Fruit fly (Drosophila melanogaster): ENCODE measurements around the gene mtgo.

The mtgo gene

DNA sequence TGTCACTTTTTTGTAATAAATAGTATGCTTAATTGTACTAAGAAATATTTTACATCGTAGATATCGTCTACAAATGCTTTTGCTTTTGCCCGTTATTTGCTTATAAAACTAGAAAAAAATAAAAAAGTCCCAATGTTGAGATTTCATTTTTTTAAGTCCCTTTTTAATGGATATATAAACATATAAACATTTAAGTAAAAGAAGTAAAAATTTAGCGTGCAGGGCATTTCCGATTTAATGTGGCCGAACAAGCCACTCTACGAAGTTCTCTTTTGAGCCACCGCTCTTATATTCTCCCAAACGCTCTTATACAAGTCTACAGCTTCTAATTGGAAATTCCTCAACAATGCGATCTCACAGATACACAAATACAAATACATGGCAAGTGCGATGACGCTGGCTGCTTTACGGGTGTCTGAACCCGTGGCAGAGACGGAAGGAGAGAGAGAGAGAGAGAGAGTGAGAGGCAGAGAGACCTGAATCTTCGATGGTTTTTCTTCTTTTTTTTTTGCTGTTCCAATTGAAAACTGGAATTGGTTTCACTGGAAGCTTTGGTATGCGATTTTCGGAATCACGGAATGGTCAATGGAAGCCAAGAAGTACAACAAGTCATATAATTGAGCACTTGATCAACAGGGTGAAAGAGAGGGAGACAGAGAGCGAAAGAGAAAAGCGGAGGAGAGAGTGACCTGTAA, 43.0 kb downstream of the mtgo start:
- peak; percentile 4 for TF ChIP-seq woc (GFP tag; optimal IDR thresholded peaks at IDR 0.05)
- TF ChIP-seq CrebA (GFP tag; optimal IDR thresholded peaks at IDR 0.05; ENCODE audit: borderline replicate concordance), result peak; percentile 76
- TF ChIP-seq fru (GFP tag; optimal IDR thresholded peaks at IDR 0.05), result peak; percentile 37
- TF ChIP-seq tai (GFP tag; optimal IDR thresholded peaks at IDR 0.05), result no peak
- peak; percentile 5 for TF ChIP-seq rgr (GFP tag; optimal IDR thresholded peaks at IDR 0.05)
- peak; percentile 54 for TF ChIP-seq Rel (GFP tag; optimal IDR thresholded peaks at IDR 0.05)
- no peak for TF ChIP-seq Rel (tag; optimal IDR thresholded peaks at IDR 0.05)
- TF ChIP-seq dsf (GFP tag; optimal IDR thresholded peaks at IDR 0.05; ENCODE audit: borderline replicate concordance), result no peak
- no peak for TF ChIP-seq Abd-B (GFP tag; optimal IDR thresholded peaks at IDR 0.05)
- TF ChIP-seq foxo (GFP tag; optimal IDR thresholded peaks at IDR 0.05), result peak; percentile 12 to 20
- peak; percentile 57 for TF ChIP-seq Jra (GFP tag; optimal IDR thresholded peaks at IDR 0.05)
- peak; percentile 42 for TF ChIP-seq Sp1 (GFP tag; optimal IDR thresholded peaks at IDR 0.05)
- peak; percentile 22 for TF ChIP-seq br (GFP tag; optimal IDR thresholded peaks at IDR 0.05)
- TF ChIP-seq psq (GFP tag; optimal IDR thresholded peaks at IDR 0.05), result peak; percentile 30
- TF ChIP-seq jim (GFP tag; optimal IDR thresholded peaks at IDR 0.05), result peak; percentile 45
- TF ChIP-seq dmrt93B (GFP tag; optimal IDR thresholded peaks at IDR 0.05), result no peak
- TF ChIP-seq CG32264 (GFP tag; optimal IDR thresholded peaks at IDR 0.05), result peak; percentile 22
- peak in 1 of 2 experiments; percentile 67 for TF ChIP-seq dl (GFP tag; optimal IDR thresholded peaks at IDR 0.05; ENCODE audit: insufficient read depth in 1 of 2, partially characterized antibody in 2 of 2)

DNA sequence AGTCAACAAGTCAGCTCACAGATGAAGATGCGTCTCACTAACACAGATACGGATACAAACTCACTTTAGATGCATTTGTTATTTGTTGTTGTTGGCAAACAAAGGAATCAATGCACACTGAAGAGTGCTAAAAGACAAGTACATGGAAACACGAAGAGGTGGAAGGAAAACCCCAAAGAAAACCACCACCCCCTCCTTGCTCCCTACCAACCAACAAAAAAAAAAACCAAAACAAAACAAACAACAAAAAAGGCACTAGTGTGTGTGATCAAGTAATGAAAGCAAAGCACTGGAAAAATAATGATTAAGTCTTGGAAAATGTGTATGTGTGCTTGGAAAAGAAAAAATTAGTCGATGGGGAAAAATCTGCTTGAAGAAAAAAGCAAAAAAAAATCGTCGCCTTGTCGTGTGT, 43.9 kb downstream of the mtgo start:
- TF ChIP-seq tai (GFP tag; optimal IDR thresholded peaks at IDR 0.05) (no peak), CG9705 (GFP tag; optimal IDR thresholded peaks at IDR 0.05) (no peak), dmrt93B (GFP tag; optimal IDR thresholded peaks at IDR 0.05) (no peak), CrebA (GFP tag; optimal IDR thresholded peaks at IDR 0.05; ENCODE audit: borderline replicate concordance) (no peak), jim (GFP tag; optimal IDR thresholded peaks at IDR 0.05) (no peak), dsf (GFP tag; optimal IDR thresholded peaks at IDR 0.05; ENCODE audit: borderline replicate concordance) (no peak), Hnf4 (GFP tag; optimal IDR thresholded peaks at IDR 0.05) (no peak), Vsx2 (GFP tag; optimal IDR thresholded peaks at IDR 0.05; ENCODE audit: partially characterized antibody) (no peak), Hr83 (GFP tag; optimal IDR thresholded peaks at IDR 0.05; ENCODE audit: poor library complexity, severe bottlenecking) (no peak), CG32264 (GFP tag; optimal IDR thresholded peaks at IDR 0.05) (no peak), Myc (optimal IDR thresholded peaks at IDR 0.05) (no peak), pan (optimal IDR thresholded peaks at IDR 0.05) (no peak), Hr78 (GFP tag; optimal IDR thresholded peaks at IDR 0.05) (no peak), lola (GFP tag; optimal IDR thresholded peaks at IDR 0.05) (no peak), Sp1 (GFP tag; optimal IDR thresholded peaks at IDR 0.05) (no peak), sage (GFP tag; optimal IDR thresholded peaks at IDR 0.05) (no peak), rgr (GFP tag; optimal IDR thresholded peaks at IDR 0.05) (no peak), N (GFP tag; optimal IDR thresholded peaks at IDR 0.05) (no peak), br (GFP tag; optimal IDR thresholded peaks at IDR 0.05) (no peak), Mio (GFP tag; optimal IDR thresholded peaks at IDR 0.05) (no peak)

DNA sequence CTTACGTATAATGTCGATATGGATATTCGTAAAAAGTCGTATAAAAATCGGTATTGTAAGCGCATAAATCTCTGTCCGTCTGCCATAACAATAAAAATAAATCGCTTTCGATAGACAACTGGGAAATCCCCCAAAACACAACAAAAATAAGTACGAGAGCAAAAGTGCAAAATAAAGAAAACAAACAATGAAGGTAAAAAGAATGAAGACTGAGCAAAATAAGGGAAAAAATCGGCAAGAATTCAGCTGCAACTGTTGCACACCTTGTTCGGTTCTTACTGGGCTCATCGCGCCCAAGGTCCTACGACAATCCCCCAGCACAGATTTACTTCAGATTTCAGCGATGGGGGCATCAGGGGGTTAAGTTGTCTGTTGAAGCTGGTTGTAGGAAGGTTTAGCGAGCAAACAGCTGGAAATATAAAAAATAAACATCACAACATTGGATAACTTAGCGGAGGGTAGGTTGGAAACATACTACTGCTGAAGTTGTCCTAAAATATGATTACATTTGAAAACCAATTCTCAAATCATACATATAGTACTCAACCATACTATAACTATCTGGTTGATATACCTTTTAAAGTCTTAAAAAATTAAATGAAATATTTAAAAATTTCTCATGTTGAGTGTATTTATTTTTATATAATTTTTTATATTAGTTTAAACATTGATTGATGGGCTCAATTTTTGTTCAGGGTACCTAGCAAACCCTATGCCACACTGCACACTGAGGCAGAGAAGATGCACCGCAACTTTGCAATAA, 45.7 kb downstream of the mtgo start:
- no peak for TF ChIP-seq GATAd (GFP tag; optimal IDR thresholded peaks at IDR 0.05)
- TF ChIP-seq Rel (GFP tag; optimal IDR thresholded peaks at IDR 0.05), result no peak
- peak; percentile 68 for TF ChIP-seq Rel (tag; optimal IDR thresholded peaks at IDR 0.05)

DNA sequence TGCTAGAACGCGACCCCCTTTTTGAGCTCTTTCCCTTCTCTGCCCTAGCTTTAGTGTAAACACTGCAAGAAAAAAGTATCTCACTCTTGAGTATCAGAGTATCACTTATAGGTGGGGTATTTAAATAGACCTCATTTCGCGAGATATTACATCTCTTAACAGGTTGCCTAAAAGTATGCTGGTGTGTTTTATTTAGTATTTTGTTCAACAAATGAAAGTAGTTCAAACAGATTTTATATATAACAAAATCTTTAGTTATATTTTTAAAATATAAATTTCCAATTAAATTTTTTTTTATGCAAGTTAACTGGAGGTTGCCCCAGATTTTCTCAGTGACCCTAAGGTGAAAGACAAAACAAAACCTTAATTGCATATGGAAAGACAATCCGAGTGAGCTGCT, 46.7 kb downstream of the mtgo start:
- no peak for TF ChIP-seq pan (optimal IDR thresholded peaks at IDR 0.05)
- TF ChIP-seq sv (GFP tag; optimal IDR thresholded peaks at IDR 0.05), result no peak
- TF ChIP-seq sage (GFP tag; optimal IDR thresholded peaks at IDR 0.05), result no peak
- TF ChIP-seq Sp1 (GFP tag; optimal IDR thresholded peaks at IDR 0.05), result peak; percentile 35
- no peak for TF ChIP-seq Mio (GFP tag; optimal IDR thresholded peaks at IDR 0.05)
- TF ChIP-seq usp (GFP tag; optimal IDR thresholded peaks at IDR 0.05), result no peak
- TF ChIP-seq h (GFP tag; optimal IDR thresholded peaks at IDR 0.05), result no peak
- TF ChIP-seq HLH106 (tag; optimal IDR thresholded peaks at IDR 0.05), result peak; percentile 6
- TF ChIP-seq Hnf4 (GFP tag; optimal IDR thresholded peaks at IDR 0.05), result no peak
- TF ChIP-seq jim (GFP tag; optimal IDR thresholded peaks at IDR 0.05), result no peak

Measured in whole organism, wandering third instar larva.